Fruit fly (Drosophila melanogaster) whole organism, embryonic: ENCODE results near the gene CG32137.

Experiments used
- BtbVII ChIP-seq: fragments of 200-800 bp; sonication (Bioruptor generic); optimal IDR thresholded peaks from 3 replicates; lab custom pipeline; 2017; ENCODE audit warnings: missing biosample characterization, mild to moderate bottlenecking, missing genetic modification characterization
- CG10267 ChIP-seq: fragments of 200-800 bp; sonication (Bioruptor generic); optimal IDR thresholded peaks from 2 replicates; lab custom pipeline; 2018; ENCODE audit warnings: missing biosample characterization, mild to moderate bottlenecking, missing genetic modification characterization, moderate library complexity
- CG12071 ChIP-seq: fragments of 200-800 bp; sonication (Bioruptor generic); optimal IDR thresholded peaks from 3 replicates; lab custom pipeline; 2018; ENCODE audit warnings: missing biosample characterization, mild to moderate bottlenecking, missing genetic modification characterization
- CG12769 ChIP-seq: fragments of 200-800 bp; sonication (Bioruptor generic); optimal IDR thresholded peaks from 2 replicates; lab custom pipeline; 2019; ENCODE audit warnings: missing biosample characterization, mild to moderate bottlenecking, missing genetic modification characterization, moderate library complexity
- CG17361 ChIP-seq: fragments of 200-800 bp; sonication (Bioruptor generic); IDR thresholded peaks from 3 replicates; pipeline ENCODE4 v1.3.6; 2022; ENCODE audit warnings: missing biosample characterization, missing genetic modification characterization
- CG1792 ChIP-seq: fragments of 200-800 bp; sonication (Bioruptor generic); optimal IDR thresholded peaks from 2 replicates; lab custom pipeline; 2016; ENCODE audit warnings: missing biosample characterization, missing genetic modification characterization
- CG2199 ChIP-seq: fragments of 200-800 bp; sonication (Bioruptor generic); IDR thresholded peaks from 3 replicates; pipeline ENCODE4 v1.3.6; 2022; ENCODE audit warnings: missing biosample characterization, missing genetic modification characterization
- CG31224 ChIP-seq: fragments of 200-800 bp; sonication (Bioruptor generic); IDR thresholded peaks from 2 replicates; pipeline ENCODE4 v1.3.6; 2022; ENCODE audit warnings: missing biosample characterization, missing genetic modification characterization
- CG33557 ChIP-seq: fragments of 200-800 bp; sonication (Bioruptor generic); optimal IDR thresholded peaks from 2 replicates; lab custom pipeline; 2019; ENCODE audit warnings: missing biosample characterization, mild to moderate bottlenecking, missing genetic modification characterization, moderate library complexity
- CG3847 ChIP-seq: fragments of 200-800 bp; sonication (Bioruptor generic); IDR thresholded peaks from 2 replicates; pipeline ENCODE4 v1.3.6; 2022; ENCODE audit warnings: missing biosample characterization, missing genetic modification characterization
- CG4617 ChIP-seq: fragments of 200-800 bp; sonication (Bioruptor generic); optimal IDR thresholded peaks from 3 replicates; lab custom pipeline; 2016; ENCODE audit warnings: missing biosample characterization, missing genetic modification characterization, borderline replicate concordance
- CG6654 ChIP-seq: fragments of 200-800 bp; sonication (Bioruptor generic); optimal IDR thresholded peaks from 2 replicates; lab custom pipeline; 2017; ENCODE audit warnings: missing biosample characterization, mild to moderate bottlenecking, missing genetic modification characterization
- CG7372 ChIP-seq: fragments of 200-800 bp; sonication (Bioruptor generic); IDR thresholded peaks from 2 replicates; pipeline ENCODE4 v1.3.6; 2022; ENCODE audit warnings: missing biosample characterization, missing genetic modification characterization
- CrebB ChIP-seq: fragments of 200-800 bp; sonication (Bioruptor generic); optimal IDR thresholded peaks from 3 replicates; lab custom pipeline; 2018; ENCODE audit warnings: missing biosample characterization, mild to moderate bottlenecking, missing genetic modification characterization
- D19A ChIP-seq: fragments of 200-800 bp; optimal IDR thresholded peaks from 3 replicates; lab custom pipeline; 2019; ENCODE audit warnings: missing biosample characterization, mild to moderate bottlenecking, missing genetic modification characterization, moderate library complexity
- D19B ChIP-seq: fragments of 200-800 bp; sonication (Bioruptor generic); optimal IDR thresholded peaks from 2 replicates; lab custom pipeline; 2017; ENCODE audit warnings: missing biosample characterization, mild to moderate bottlenecking, missing genetic modification characterization
- HHEX ChIP-seq: fragments of 200-800 bp; sonication (Bioruptor generic); optimal IDR thresholded peaks from 3 replicates; lab custom pipeline; 2017; ENCODE audit warnings: missing biosample characterization, mild to moderate bottlenecking, missing genetic modification characterization, missing genetic modification reagents
- HLH4C ChIP-seq: fragments of 200-800 bp; sonication (Bioruptor generic); IDR thresholded peaks from 3 replicates; pipeline ENCODE4 v1.3.6; 2022; ENCODE audit warnings: missing biosample characterization, missing genetic modification characterization; ENCODE audit not compliant: partially characterized antibody
- HmgZ ChIP-seq: fragments of 200-800 bp; sonication (Bioruptor generic); optimal IDR thresholded peaks from 2 replicates; lab custom pipeline; 2018; ENCODE audit warnings: missing biosample characterization, mild to moderate bottlenecking, missing genetic modification characterization
- Med ChIP-seq: fragments of 200-800 bp; sonication (Bioruptor generic); peaks from one replicate; lab custom pipeline; 2016; ENCODE audit warnings: missing biosample characterization, missing genetic modification characterization, mild to moderate bottlenecking, inconsistent platforms, moderate library complexity
- Nf-YB ChIP-seq: fragments of 200-800 bp; sonication (Bioruptor generic); optimal IDR thresholded peaks from 3 replicates; lab custom pipeline; 2019; ENCODE audit warnings: missing biosample characterization, mild to moderate bottlenecking, missing genetic modification characterization, moderate library complexity
- Pdp1 ChIP-seq, 2 experiments: fragments of 200-800 bp; sonication (Bioruptor generic); optimal IDR thresholded peaks; 3 replicates each; lab custom pipeline; 2016; ENCODE audit warnings: missing biosample characterization in 2 of 2, missing genetic modification characterization in 2 of 2, mild to moderate bottlenecking in 1 of 2, moderate library complexity in 1 of 2
- Rx ChIP-seq: fragments of 200-800 bp; sonication (Bioruptor generic); IDR thresholded peaks from 2 replicates; pipeline ENCODE4 v1.3.6; 2022; ENCODE audit warnings: missing biosample characterization, missing genetic modification characterization
- Sox102F ChIP-seq: fragments of 200-800 bp; sonication (Bioruptor generic); optimal IDR thresholded peaks from 2 replicates; lab custom pipeline; 2018; ENCODE audit warnings: missing biosample characterization, mild to moderate bottlenecking, missing genetic modification characterization, moderate library complexity
- Spps ChIP-seq: fragments of 200-800 bp; sonication (Bioruptor generic); optimal IDR thresholded peaks from 2 replicates; lab custom pipeline; 2018; ENCODE audit warnings: missing biosample characterization, mild to moderate bottlenecking, missing genetic modification characterization
- Sry-β ChIP-seq: fragments of 200-800 bp; sonication (Bioruptor generic); optimal IDR thresholded peaks from 2 replicates; lab custom pipeline; 2018; ENCODE audit warnings: missing biosample characterization, mild to moderate bottlenecking, missing genetic modification characterization, moderate library complexity
- bbx ChIP-seq: fragments of 200-800 bp; sonication (Bioruptor generic); IDR thresholded peaks from 2 replicates; pipeline ENCODE4 v1.3.6; 2022; ENCODE audit warnings: missing biosample characterization, missing genetic modification characterization; ENCODE audit not compliant: partially characterized antibody
- caup ChIP-seq: fragments of 200-800 bp; sonication (Bioruptor generic); optimal IDR thresholded peaks from 3 replicates; lab custom pipeline; 2017; ENCODE audit warnings: missing biosample characterization, mild to moderate bottlenecking, missing genetic modification characterization, moderate library complexity; ENCODE audit not compliant: severe bottlenecking
- dan ChIP-seq: fragments of 200-800 bp; sonication (Bioruptor generic); IDR thresholded peaks from 2 replicates; pipeline ENCODE4 v1.3.6; 2022; ENCODE audit warnings: missing biosample characterization, missing genetic modification characterization
- dati ChIP-seq: fragments of 200-800 bp; sonication (Bioruptor generic); IDR thresholded peaks from 2 replicates; pipeline ENCODE4 v1.3.6; 2022; ENCODE audit warnings: missing biosample characterization, missing genetic modification characterization
- disco-r ChIP-seq: fragments of 200-800 bp; sonication (Bioruptor generic); optimal IDR thresholded peaks from 2 replicates; lab custom pipeline; 2016; ENCODE audit warnings: missing biosample characterization, missing genetic modification characterization
- fd96Cb ChIP-seq: fragments of 200-800 bp; sonication (Bioruptor generic); optimal IDR thresholded peaks from 2 replicates; lab custom pipeline; 2018; ENCODE audit warnings: missing biosample characterization, mild to moderate bottlenecking, missing genetic modification characterization, moderate library complexity
- gcm2 ChIP-seq: fragments of 200-800 bp; sonication (Bioruptor generic); optimal IDR thresholded peaks from 2 replicates; lab custom pipeline; 2016; ENCODE audit warnings: missing biosample characterization, missing genetic modification characterization
- grau ChIP-seq: fragments of 200-800 bp; optimal IDR thresholded peaks from 3 replicates; lab custom pipeline; 2019; ENCODE audit warnings: missing biosample characterization, mild to moderate bottlenecking, missing genetic modification characterization, moderate library complexity
- gsb ChIP-seq: fragments of 200-800 bp; sonication (Bioruptor generic); IDR thresholded peaks from 2 replicates; pipeline ENCODE4 v1.3.6; 2022; ENCODE audit warnings: missing biosample characterization, missing genetic modification characterization
- her ChIP-seq: fragments of 200-800 bp; sonication (Bioruptor generic); optimal IDR thresholded peaks from 2 replicates; lab custom pipeline; 2016; ENCODE audit warnings: missing biosample characterization, missing genetic modification characterization
- insv ChIP-seq, 2 experiments: fragments of 200-800 bp; sonication (Bioruptor generic); optimal IDR thresholded peaks; 3 replicates each; lab custom pipeline; 2016 to 2018; ENCODE audit warnings: missing biosample characterization in 2 of 2, missing genetic modification characterization in 2 of 2
- lola ChIP-seq, 3 experiments: fragments of >200 bp in 2 of 3; fragments of 200-800 bp in 1 of 3; sonication (Bioruptor generic) in 1 of 3; optimal IDR thresholded peaks; 2 replicates each; lab custom pipeline; 2017 to 2019; ENCODE audit warnings: missing biosample characterization in 3 of 3, missing genetic modification characterization in 3 of 3, mild to moderate bottlenecking in 1 of 3, moderate library complexity in 1 of 3
- mirr ChIP-seq: fragments of 200-800 bp; sonication (Bioruptor generic); optimal IDR thresholded peaks from 3 replicates; lab custom pipeline; 2018; ENCODE audit warnings: missing biosample characterization, mild to moderate bottlenecking, missing genetic modification characterization
- psq ChIP-seq: fragments of 200-800 bp; sonication (Bioruptor generic); optimal IDR thresholded peaks from 2 replicates; lab custom pipeline; 2017; ENCODE audit warnings: missing biosample characterization, missing genetic modification characterization
- scrt ChIP-seq: fragments of 200-800 bp; sonication (Bioruptor generic); optimal IDR thresholded peaks from 2 replicates; lab custom pipeline; 2018; ENCODE audit warnings: missing biosample characterization, mild to moderate bottlenecking, missing genetic modification characterization, moderate library complexity
- sd ChIP-seq: fragments of 200-800 bp; sonication (Bioruptor generic); optimal IDR thresholded peaks from 3 replicates; lab custom pipeline; 2018; ENCODE audit warnings: missing biosample characterization, mild to moderate bottlenecking, missing genetic modification characterization, moderate library complexity
- seq ChIP-seq: fragments of 200-800 bp; sonication (Bioruptor generic); IDR thresholded peaks from 2 replicates; pipeline ENCODE4 v1.3.6; 2022; ENCODE audit warnings: missing biosample characterization, missing genetic modification characterization
- ssp ChIP-seq: fragments of 200-800 bp; sonication (Bioruptor generic); IDR thresholded peaks from 2 replicates; pipeline ENCODE4 v1.3.6; 2022; ENCODE audit warnings: missing biosample characterization, missing genetic modification characterization
- stwl ChIP-seq: fragments of 200-800 bp; sonication (Bioruptor generic); optimal IDR thresholded peaks from 3 replicates; lab custom pipeline; 2018; ENCODE audit warnings: missing biosample characterization, mild to moderate bottlenecking, missing genetic modification characterization, moderate library complexity
- tna ChIP-seq: fragments of 200-800 bp; sonication (Bioruptor generic); IDR thresholded peaks from 2 replicates; pipeline ENCODE4 v1.3.6; 2022; ENCODE audit warnings: missing biosample characterization, missing genetic modification characterization; ENCODE audit not compliant: partially characterized antibody
- toy ChIP-seq: fragments of 200-800 bp; sonication (Bioruptor generic); IDR thresholded peaks from 2 replicates; pipeline ENCODE4 v1.3.6; 2022; ENCODE audit warnings: missing biosample characterization, missing genetic modification characterization
- vnd ChIP-seq: fragments of 200-800 bp; sonication (Bioruptor generic); IDR thresholded peaks from 3 replicates; pipeline ENCODE4 v1.3.6; 2022; ENCODE audit warnings: missing biosample characterization, missing genetic modification characterization; ENCODE audit not compliant: partially characterized antibody
- yki ChIP-seq: fragments of >200 bp; optimal IDR thresholded peaks from 3 replicates; lab custom pipeline; 2018
- zfh1 ChIP-seq: fragments of 200-800 bp; sonication (Bioruptor generic); IDR thresholded peaks from 3 replicates; pipeline ENCODE4 v1.3.6; 2022; ENCODE audit warnings: missing biosample characterization, missing genetic modification characterization

Gene CG32137

dm6 chr3L:14005627-14006287 is 66.7 kb downstream of the CG32137 start:
- TF ChIP-seq sd (tag; lab: Kevin White, UChicago) (no peak), CG12769 (tag; lab: Kevin White, UChicago) (no peak), ssp (no peak), Med (GFP tag; lab: Kevin White, UChicago) (peak; percentile 32), vnd (GFP tag; lab: Robert Waterston, UW) (no peak), CG7372 (GFP tag; lab: Robert Waterston, UW) (no peak), her (GFP tag; lab: Kevin White, UChicago) (no peak), dan (GFP tag; lab: Robert Waterston, UW) (no peak), HHEX (GFP tag; lab: Kevin White, UChicago) (no peak), Nf-YB (no peak), psq (GFP tag; lab: Kevin White, UChicago) (peak; percentile 25), dati (GFP tag; lab: Robert Waterston, UW) (no peak), CG1792 (GFP tag; lab: Kevin White, UChicago) (no peak), CG2199 (GFP tag; lab: Robert Waterston, UW) (no peak), BtbVII (GFP tag; lab: Kevin White, UChicago) (no peak), HLH4C (GFP tag; lab: Robert Waterston, UW) (no peak), stwl (tag; lab: Kevin White, UChicago) (no peak), disco-r (GFP tag; lab: Kevin White, UChicago) (no peak), HmgZ (tag; lab: Kevin White, UChicago) (no peak), gcm2 (no peak), tna (GFP tag; lab: Robert Waterston, UW) (no peak), CG12071 (GFP tag; lab: Kevin White, UChicago) (no peak), grau (tag; lab: Kevin White, UChicago) (no peak), D19A (tag; lab: Kevin White, UChicago) (no peak), CG6654 (GFP tag; lab: Kevin White, UChicago) (no peak), CrebB (tag; lab: Kevin White, UChicago) (no peak), gsb (GFP tag; lab: Robert Waterston, UW) (no peak), bbx (0 out of 2 replicates have a peak, but pooled peaks have one; percentile 8), CG17361 (GFP tag; lab: Robert Waterston, UW) (no peak), scrt (no peak), lola (GFP tag; optimal IDR thresholded peaks at IDR 0.05; lab: Kevin White, UChicago) (no peak), CG31224 (GFP tag; lab: Robert Waterston, UW) (no peak), D19B (GFP tag; lab: Kevin White, UChicago) (no peak), fd96Cb (tag; lab: Kevin White, UChicago) (no peak), caup (GFP tag; lab: Kevin White, UChicago) (no peak), CG4617 (GFP tag; lab: Kevin White, UChicago) (no peak), insv (GFP tag; optimal IDR thresholded peaks at IDR 0.05; lab: Kevin White, UChicago) (peak in 1 of 2 experiments; percentile 0), Sry-β (GFP tag; lab: Kevin White, UChicago) (no peak), mirr (GFP tag; lab: Kevin White, UChicago) (no peak), Sox102F (GFP tag; lab: Kevin White, UChicago) (no peak), CG3847 (GFP tag; lab: Robert Waterston, UW) (no peak), Pdp1 (GFP tag; optimal IDR thresholded peaks at IDR 0.05; lab: Kevin White, UChicago) (peak in 1 of 2 experiments; percentile 91), zfh1 (GFP tag; lab: Robert Waterston, UW) (0 out of 3 replicates have a peak, but pooled peaks have one; percentile 19), CG33557 (GFP tag; lab: Kevin White, UChicago) (no peak), Rx (GFP tag; lab: Robert Waterston, UW) (no peak), Spps (tag; lab: Kevin White, UChicago) (no peak), CG10267 (tag; lab: Kevin White, UChicago) (no peak), yki (lab: Kevin White, UChicago) (no peak), toy (GFP tag; lab: Robert Waterston, UW) (no peak), seq (GFP tag; lab: Robert Waterston, UW) (no peak)
